Worm (Caenorhabditis elegans) whole organism, L1 larva: ENCODE measurements around the gene vps-26.

Source experiments
- C04F5.9 ChIP-seq: sonication (generic microtip); optimal IDR thresholded peaks from 2 replicates; lab custom pipeline; 2016; ENCODE audit warnings: missing genetic modification characterization, missing compliant biosample characterization
- C34B4.2 ChIP-seq: sonication (generic microtip); optimal IDR thresholded peaks from 2 replicates; lab custom pipeline; 2017; ENCODE audit warnings: mild to moderate bottlenecking, missing genetic modification characterization, missing compliant biosample characterization
- Y116A8C.19 ChIP-seq: sonication (generic microtip); optimal IDR thresholded peaks from 2 replicates; lab custom pipeline; 2016; ENCODE audit warnings: missing compliant biosample characterization, missing genetic modification characterization, borderline replicate concordance
- aha-1 ChIP-seq: fragments of 150-350 bp; optimal IDR thresholded peaks from 2 replicates; lab custom pipeline; 2014; ENCODE audit warnings: missing biosample characterization, missing genetic modification characterization
- ama-1 ChIP-seq: fragments of 150-350 bp; optimal IDR thresholded peaks from 2 replicates; lab custom pipeline; 2014
- blmp-1 ChIP-seq: fragments of 150-350 bp; optimal IDR thresholded peaks from 2 replicates; lab custom pipeline; 2014; ENCODE audit warnings: missing biosample characterization, missing genetic modification characterization
- ceh-63 ChIP-seq: fragments of 200-800 bp; sonication (Bioruptor generic); optimal IDR thresholded peaks from 2 replicates; lab custom pipeline; 2018; ENCODE audit warnings: mild to moderate bottlenecking, missing genetic modification characterization, missing compliant biosample characterization
- ceh-88 ChIP-seq: fragments of 200-800 bp; sonication (Bioruptor generic); IDR thresholded peaks from 2 replicates; pipeline ENCODE4 v1.3.6; 2022; ENCODE audit warnings: missing genetic modification characterization, missing compliant biosample characterization
- efl-1 ChIP-seq, 4 experiments: fragments of 150-350 bp; optimal IDR thresholded peaks in 3 of 4; peaks in 1 of 4; 1 replicate in 1 of 4; 2 replicates in 3 of 4; lab custom pipeline; 2014; ENCODE audit warnings: missing biosample characterization in 2 of 4, missing genetic modification characterization in 2 of 4, missing genetic modification reagents in 2 of 4
- efl-3 ChIP-seq: fragments of 200-800 bp; sonication (Bioruptor generic); optimal IDR thresholded peaks from 2 replicates; lab custom pipeline; 2018; ENCODE audit warnings: mild to moderate bottlenecking, missing genetic modification characterization, missing compliant biosample characterization
- elt-3 ChIP-seq, 6 experiments: fragments of 150-350 bp in 1 of 6; sonication (generic microtip); optimal IDR thresholded peaks; 2 replicates each; lab custom pipeline; 2017 to 2018; ENCODE audit warnings: missing biosample characterization in 6 of 6, missing genetic modification characterization in 6 of 6, inconsistent platforms in 1 of 6
- ets-5 ChIP-seq: fragments of 200-800 bp; sonication (Bioruptor generic); IDR thresholded peaks from 2 replicates; pipeline ENCODE4 v1.3.6; 2022; ENCODE audit warnings: missing genetic modification characterization, missing compliant biosample characterization
- fkh-4 ChIP-seq: sonication (generic microtip); optimal IDR thresholded peaks from 2 replicates; lab custom pipeline; 2016; ENCODE audit warnings: missing compliant biosample characterization, missing genetic modification characterization, borderline replicate concordance
- fkh-8 ChIP-seq: sonication (generic microtip); optimal IDR thresholded peaks from 2 replicates; lab custom pipeline; 2016; ENCODE audit warnings: mild to moderate bottlenecking, missing genetic modification characterization, missing compliant biosample characterization
- fos-1 ChIP-seq: fragments of 150-350 bp; optimal IDR thresholded peaks from 2 replicates; lab custom pipeline; 2014; ENCODE audit warnings: missing biosample characterization, missing genetic modification characterization
- hlh-17 ChIP-seq: fragments of 200-800 bp; sonication (Bioruptor generic); optimal IDR thresholded peaks from 2 replicates; lab custom pipeline; 2018; ENCODE audit warnings: missing genetic modification characterization, mild to moderate bottlenecking, missing compliant biosample characterization, moderate library complexity, borderline replicate concordance
- jun-1 ChIP-seq: fragments of 150-350 bp; optimal IDR thresholded peaks from 2 replicates; lab custom pipeline; 2014; ENCODE audit warnings: missing biosample characterization, missing genetic modification reagents, missing genetic modification characterization
- lin-13 ChIP-seq: fragments of 150-350 bp; optimal IDR thresholded peaks from 2 replicates; lab custom pipeline; 2014; ENCODE audit warnings: missing biosample characterization, missing genetic modification reagents, missing genetic modification characterization
- lin-35 ChIP-seq, 2 experiments: fragments of 150-350 bp; optimal IDR thresholded peaks; 2 replicates each; lab custom pipeline; 2014; ENCODE audit warnings: missing biosample characterization in 2 of 2, missing genetic modification characterization in 2 of 2, missing genetic modification reagents in 2 of 2
- lin-39 ChIP-seq: fragments of 150-350 bp; optimal IDR thresholded peaks from 2 replicates; lab custom pipeline; 2014; ENCODE audit warnings: missing biosample characterization, missing genetic modification reagents, missing genetic modification characterization
- mdl-1 ChIP-seq, 2 experiments: fragments of 150-350 bp; optimal IDR thresholded peaks; 2 replicates each; lab custom pipeline; 2014 to 2017; ENCODE audit warnings: missing biosample characterization in 2 of 2, missing genetic modification characterization in 2 of 2, inconsistent platforms in 1 of 2
- mep-1 ChIP-seq: fragments of 150-350 bp; optimal IDR thresholded peaks from 2 replicates; lab custom pipeline; 2014; ENCODE audit warnings: missing biosample characterization, missing genetic modification characterization
- nhr-11 ChIP-seq: fragments of 150-350 bp; optimal IDR thresholded peaks from 2 replicates; lab custom pipeline; 2014; ENCODE audit warnings: missing biosample characterization, missing genetic modification characterization
- nhr-12 ChIP-seq: sonication (generic microtip); optimal IDR thresholded peaks from 2 replicates; lab custom pipeline; 2017; ENCODE audit warnings: missing biosample characterization, missing genetic modification characterization
- nhr-20 ChIP-seq: sonication (generic microtip); optimal IDR thresholded peaks from 2 replicates; lab custom pipeline; 2016; ENCODE audit warnings: mild to moderate bottlenecking, missing genetic modification characterization, missing compliant biosample characterization
- nhr-28 ChIP-seq: fragments of 150-350 bp; optimal IDR thresholded peaks from 2 replicates; lab custom pipeline; 2014; ENCODE audit warnings: missing biosample characterization, missing genetic modification characterization
- nhr-47 ChIP-seq: sonication (generic microtip); optimal IDR thresholded peaks from 2 replicates; lab custom pipeline; 2016; ENCODE audit warnings: mild to moderate bottlenecking, missing genetic modification characterization, moderate library complexity, missing compliant biosample characterization
- nhr-71 ChIP-seq: sonication (generic microtip); optimal IDR thresholded peaks from 2 replicates; lab custom pipeline; 2016; ENCODE audit warnings: mild to moderate bottlenecking, missing genetic modification characterization, moderate library complexity, missing compliant biosample characterization
- nhr-77 ChIP-seq: fragments of 150-350 bp; optimal IDR thresholded peaks from 2 replicates; lab custom pipeline; 2014; ENCODE audit warnings: missing biosample characterization, missing genetic modification characterization
- nhr-84 ChIP-seq: sonication (generic microtip); optimal IDR thresholded peaks from 2 replicates; lab custom pipeline; 2017; ENCODE audit warnings: missing biosample characterization, missing genetic modification characterization
- nhr-85 ChIP-seq: sonication (generic microtip); peaks from one replicate; lab custom pipeline; 2016; ENCODE audit warnings: missing genetic modification characterization, inconsistent platforms, missing compliant biosample characterization
- pax-3 ChIP-seq: fragments of 200-800 bp; sonication (Bioruptor generic); optimal IDR thresholded peaks from 2 replicates; lab custom pipeline; 2018; ENCODE audit warnings: mild to moderate bottlenecking, missing genetic modification characterization, moderate library complexity, missing compliant biosample characterization
- rnt-1 ChIP-seq: sonication (generic microtip); optimal IDR thresholded peaks from 2 replicates; lab custom pipeline; 2016; ENCODE audit warnings: mild to moderate bottlenecking, missing genetic modification characterization, moderate library complexity, missing compliant biosample characterization
- skn-1 ChIP-seq: fragments of 150-350 bp; optimal IDR thresholded peaks from 2 replicates; lab custom pipeline; 2014; ENCODE audit warnings: missing biosample characterization, missing genetic modification characterization
- snpc-4 ChIP-seq: fragments of 150-350 bp; optimal IDR thresholded peaks from 2 replicates; lab custom pipeline; 2014; ENCODE audit warnings: missing biosample characterization, missing genetic modification characterization
- sox-4 ChIP-seq: sonication (generic microtip); optimal IDR thresholded peaks from 2 replicates; lab custom pipeline; 2016; ENCODE audit warnings: missing genetic modification characterization, missing compliant biosample characterization
- swsn-7 ChIP-seq: sonication (generic microtip); optimal IDR thresholded peaks from 2 replicates; lab custom pipeline; 2016; ENCODE audit warnings: missing genetic modification characterization, missing compliant biosample characterization
- tbx-2 ChIP-seq: sonication (generic microtip); optimal IDR thresholded peaks from 2 replicates; lab custom pipeline; 2016; ENCODE audit warnings: missing genetic modification characterization, missing compliant biosample characterization
- unc-30 ChIP-seq: sonication (generic microtip); optimal IDR thresholded peaks from 2 replicates; lab custom pipeline; 2017; ENCODE audit warnings: missing biosample characterization, missing genetic modification characterization
- unc-98 ChIP-seq: fragments of 200-800 bp; sonication (Bioruptor generic); IDR thresholded peaks from 2 replicates; pipeline ENCODE4 v1.3.6; 2022; ENCODE audit warnings: missing genetic modification characterization, missing compliant biosample characterization
- xbp-1 ChIP-seq: sonication (generic microtip); optimal IDR thresholded peaks from 2 replicates; lab custom pipeline; 2016; ENCODE audit warnings: missing genetic modification characterization, missing compliant biosample characterization
- zip-4 ChIP-seq: fragments of 200-800 bp; sonication (Bioruptor generic); optimal IDR thresholded peaks from 2 replicates; lab custom pipeline; 2018; ENCODE audit warnings: mild to moderate bottlenecking, missing genetic modification characterization, moderate library complexity, missing compliant biosample characterization
- ztf-11 ChIP-seq, 2 experiments: sonication (generic microtip); optimal IDR thresholded peaks; 2 replicates each; lab custom pipeline; 2016 to 2017; ENCODE audit warnings: missing genetic modification characterization in 2 of 2, missing biosample characterization in 1 of 2, missing compliant biosample characterization in 1 of 2
- ztf-4 ChIP-seq: fragments of 150-350 bp; optimal IDR thresholded peaks from 2 replicates; lab custom pipeline; 2014; ENCODE audit warnings: missing biosample characterization, missing genetic modification characterization

The vps-26 gene

ce11 chrIV:9386038-9386437 lies 44.4 kb upstream of the vps-26 start, which contains the start of gene daf-15 (continued):
- TF ChIP-seq nhr-77, result peak; percentile 13
- TF ChIP-seq hlh-17 (GFP tag; lab: Kevin White, UChicago), result no peak
- no peak for TF ChIP-seq ceh-88 (GFP tag; lab: Robert Waterston, UW)
- TF ChIP-seq nhr-85 (tag; lab: Kevin White, UChicago), result peak; percentile 80
- TF ChIP-seq nhr-84 (tag; lab: Kevin White, UChicago), result no peak
- TF ChIP-seq ztf-4, result no peak
- no peak for TF ChIP-seq efl-3
- peak; percentile 48 for TF ChIP-seq nhr-20 (tag; lab: Kevin White, UChicago)
- TF ChIP-seq fkh-8 (tag; lab: Kevin White, UChicago), result peak; percentile 44
- peak; percentile 64 for TF ChIP-seq rnt-1 (tag; lab: Kevin White, UChicago)
- no peak for TF ChIP-seq ets-5
- TF ChIP-seq sox-4 (tag; lab: Kevin White, UChicago), result no peak
- TF ChIP-seq C34B4.2 (tag; lab: Kevin White, UChicago), result no peak
- peak; percentile 40 for TF ChIP-seq lin-13 (GFP tag; lab: Kevin White, UChicago)
- peak in 2 of 6 experiments; percentile 9 to 30 for TF ChIP-seq elt-3 (tag; optimal IDR thresholded peaks at IDR 0.05; lab: Kevin White, UChicago)
- TF ChIP-seq unc-98 (GFP tag; lab: Robert Waterston, UW), result no peak
- no peak for TF ChIP-seq nhr-28 (tag; lab: Kevin White, UChicago)
- TF ChIP-seq nhr-47 (tag; lab: Kevin White, UChicago), result peak; percentile 67
- TF ChIP-seq ama-1 (lab: Kevin White, UChicago), result no peak
- no peak for TF ChIP-seq ztf-11 (tag; optimal IDR thresholded peaks at IDR 0.05; lab: Kevin White, UChicago)
- peak; percentile 42 for TF ChIP-seq blmp-1
- peak; percentile 36 for TF ChIP-seq lin-39 (tag; lab: Kevin White, UChicago)
- no peak for TF ChIP-seq nhr-12 (tag; lab: Kevin White, UChicago)
- peak; percentile 45 for TF ChIP-seq swsn-7 (tag; lab: Kevin White, UChicago)
- no peak for TF ChIP-seq C04F5.9
- peak; percentile 59 for TF ChIP-seq tbx-2
- TF ChIP-seq Y116A8C.19 (tag; lab: Kevin White, UChicago), result no peak
- TF ChIP-seq ceh-63 (GFP tag; lab: Kevin White, UChicago), result no peak
- no peak for TF ChIP-seq fos-1
- peak in 1 of 2 experiments; percentile 50 for TF ChIP-seq mdl-1 (tag; optimal IDR thresholded peaks at IDR 0.05; lab: Kevin White, UChicago)
- TF ChIP-seq, all 84 proteins: peak for 34

ce11 chrIV:9384826-9385225 lies 43.2 kb upstream of the vps-26 start, which contains the start of gene C10C5.7:
Gene C10C5.7, plus strand, starts transcription at chrIV:9385126.
- TF ChIP-seq snpc-4, result no peak
- TF ChIP-seq tbx-2, result no peak

- TF ChIP-seq ztf-4 (no peak), lin-35 (GFP tag; optimal IDR thresholded peaks at IDR 0.05; lab: Kevin White, UChicago) (no peak), fkh-4 (tag; lab: Kevin White, UChicago) (no peak), xbp-1 (tag; lab: Kevin White, UChicago) (no peak), C34B4.2 (tag; lab: Kevin White, UChicago) (no peak), unc-30 (tag; lab: Kevin White, UChicago) (no peak), unc-98 (GFP tag; lab: Robert Waterston, UW) (no peak), nhr-20 (tag; lab: Kevin White, UChicago) (no peak), nhr-77 (no peak), aha-1 (no peak), nhr-11 (no peak), mep-1 (tag; lab: Kevin White, UChicago) (no peak)
These were observed 39.5 kb upstream of the vps-26 start, which contains the start of gene C10C5.5 for ce11 chrIV:9381136-9381535. Gene C10C5.5, plus strand, starts transcription at chrIV:9381436.

- TF ChIP-seq ama-1 (lab: Kevin White, UChicago) (no peak), nhr-71 (no peak), hlh-17 (GFP tag; lab: Kevin White, UChicago) (no peak), skn-1 (tag; lab: Kevin White, UChicago) (no peak), lin-13 (GFP tag; lab: Kevin White, UChicago) (no peak), zip-4 (no peak), efl-1 (optimal IDR thresholded peaks at IDR 0.05; lab: Kevin White, UChicago) (no peak), efl-1 (GFP tag; optimal IDR thresholded peaks at IDR 0.05 in 1 of 2; lab: Kevin White, UChicago) (no peak), C04F5.9 (no peak), nhr-84 (tag; lab: Kevin White, UChicago) (no peak), ztf-4 (no peak), fos-1 (no peak), jun-1 (tag; lab: Kevin White, UChicago) (no peak), pax-3 (tag; lab: Kevin White, UChicago) (no peak)
These were observed 36.7 kb upstream of the vps-26 start, which contains the start of gene C10C5.4 for ce11 chrIV:9378272-9378671. Gene C10C5.4, plus strand, starts transcription at chrIV:9378552.
